Worm (Caenorhabditis elegans): ENCODE measurements around the gene C03A7.13.

Gene C03A7.13

DNA sequence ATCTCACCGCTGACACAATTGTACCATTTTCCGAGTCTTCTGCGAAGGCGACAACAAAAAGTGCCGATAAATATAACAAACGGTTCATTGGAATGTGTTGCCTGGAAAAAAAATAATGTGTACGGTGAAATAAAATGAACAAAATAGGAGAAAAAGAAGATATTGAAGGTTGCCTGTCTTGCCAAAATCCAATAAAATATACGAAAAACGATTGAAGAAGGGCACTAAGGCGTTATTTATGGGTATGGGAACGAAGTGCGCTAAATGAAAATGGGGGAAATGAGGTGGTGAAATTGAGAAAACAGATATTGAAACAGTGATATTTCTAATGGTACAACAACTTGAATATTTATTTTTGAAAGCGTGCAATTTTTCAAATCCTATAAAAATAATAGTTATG is 5.9 kb upstream of the C03A7.13 start, which contains the start of gene Y47A7.2:
Gene Y47A7.2, minus strand, starts transcription at position 101 of the 400 bp plus-strand sequence.
- no peak for TF ChIP-seq ceh-40 (GFP tag; IDR thresholded peaks at IDR 0.05)
- TF ChIP-seq B0019.2 (GFP tag; conservative IDR thresholded peaks at IDR 0.05), result no peak
- TF ChIP-seq ceh-58 (GFP tag; IDR thresholded peaks at IDR 0.05), result no peak
- TF ChIP-seq Y53F4B.3 (GFP tag; IDR thresholded peaks at IDR 0.05), result no peak
- no peak for TF ChIP-seq rpc-1 (optimal IDR thresholded peaks at IDR 0.05)
- no peak for TF ChIP-seq rpc-1 (tag; optimal IDR thresholded peaks at IDR 0.05)
- TF ChIP-seq mcd-1 (GFP tag; IDR thresholded peaks at IDR 0.05), result no peak
- TF ChIP-seq C17E4.6 (GFP tag; IDR thresholded peaks at IDR 0.05), result no peak
- no peak for TF ChIP-seq F52B5.7 (tag; optimal IDR thresholded peaks at IDR 0.05)
- TF ChIP-seq nhr-90 (tag; optimal IDR thresholded peaks at IDR 0.05), result no peak
- no peak for TF ChIP-seq ztf-18 (tag; optimal IDR thresholded peaks at IDR 0.05)
- TF ChIP-seq sea-2 (GFP tag; IDR thresholded peaks at IDR 0.05), result no peak
- no peak for TF ChIP-seq nfya-1 (tag; optimal IDR thresholded peaks at IDR 0.05; ENCODE audit: borderline replicate concordance, insufficient read depth)
- no peak for TF ChIP-seq cebp-2 (GFP tag; IDR thresholded peaks at IDR 0.05)
- TF ChIP-seq pbrm-1 (GFP tag; IDR thresholded peaks at IDR 0.05), result no peak
- TF ChIP-seq F23B12.7 (tag; optimal IDR thresholded peaks at IDR 0.05; ENCODE audit: insufficient read depth), result no peak

DNA sequence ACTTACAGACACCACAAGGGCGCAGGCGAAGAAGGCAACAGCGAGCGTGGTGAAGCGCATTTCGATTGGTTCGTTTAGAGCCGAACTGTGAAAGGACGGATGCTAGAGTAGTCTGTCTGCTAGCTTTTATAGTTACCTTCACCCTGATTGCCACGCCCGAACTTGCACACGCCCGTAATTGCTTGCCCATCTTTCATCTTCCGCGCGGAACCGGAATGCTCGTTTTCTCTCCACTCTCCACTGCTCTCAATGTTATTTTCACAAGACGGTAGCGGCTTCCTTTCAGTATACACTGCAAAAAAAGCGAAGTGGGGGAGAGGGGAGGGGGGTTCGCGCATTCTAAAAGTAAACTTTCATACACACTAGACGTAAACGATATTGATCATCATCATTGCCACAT is 2.2 kb upstream of the C03A7.13 start, which contains the start of gene abu-8:
Gene abu-8, minus strand, starts transcription at position 101 of the 400 bp plus-strand sequence.
- TF ChIP-seq K12H6.12 (tag; optimal IDR thresholded peaks at IDR 0.05), result no peak
- TF ChIP-seq ztf-3 (GFP tag; optimal IDR thresholded peaks at IDR 0.05), result no peak
- no peak for TF ChIP-seq madf-3 (GFP tag; IDR thresholded peaks at IDR 0.05)
- TF ChIP-seq C17E4.6 (GFP tag; IDR thresholded peaks at IDR 0.05), result no peak
- TF ChIP-seq ccch-3 (GFP tag; optimal IDR thresholded peaks at IDR 0.05), result no peak
- TF ChIP-seq C06A6.2 (GFP tag; conservative IDR thresholded peaks at IDR 0.05), result no peak
- no peak for TF ChIP-seq nfya-2 (GFP tag; IDR thresholded peaks at IDR 0.05)
- TF ChIP-seq sea-2 (GFP tag; IDR thresholded peaks at IDR 0.05), result no peak
- TF ChIP-seq hlh-12 (tag; optimal IDR thresholded peaks at IDR 0.05), result no peak
- no peak for TF ChIP-seq ekl-4 (GFP tag; IDR thresholded peaks at IDR 0.05)
- TF ChIP-seq ets-4 (GFP tag; optimal IDR thresholded peaks at IDR 0.05), result no peak
- no peak for TF ChIP-seq snpc-1.1 (tag; optimal IDR thresholded peaks at IDR 0.05; ENCODE audit: insufficient read depth)
- TF ChIP-seq ceh-79 (tag; optimal IDR thresholded peaks at IDR 0.05), result no peak
- TF ChIP-seq nfyb-1 (GFP tag; IDR thresholded peaks at IDR 0.05), result no peak
- TF ChIP-seq cebp-2 (GFP tag; IDR thresholded peaks at IDR 0.05), result no peak

DNA sequence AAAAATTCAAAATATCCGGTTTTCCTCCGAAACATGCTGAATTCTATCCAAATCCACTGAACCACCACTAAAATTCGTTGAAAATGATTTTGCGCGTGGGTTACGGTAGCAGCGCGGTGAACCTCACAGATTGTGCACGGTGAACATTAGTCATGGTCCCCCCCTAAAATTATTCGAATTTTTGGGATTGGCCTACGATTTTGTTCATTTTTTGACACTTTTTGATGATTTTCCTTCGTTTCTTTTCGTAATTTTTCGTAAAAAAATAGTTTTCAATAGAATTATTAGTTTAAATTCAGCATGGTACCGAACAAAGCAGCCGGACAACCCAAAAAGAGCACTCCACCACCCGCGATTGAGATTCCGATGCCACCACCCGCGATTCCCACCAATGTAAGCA is 10.7 kb downstream of the C03A7.13 start, which contains the start of gene C03A7.2:
Gene C03A7.2, plus strand, starts transcription at position 301 of the 400 bp plus-strand sequence.
- TF ChIP-seq nfya-2 (GFP tag; IDR thresholded peaks at IDR 0.05) (no peak), akir-1 (GFP tag; optimal IDR thresholded peaks at IDR 0.05) (no peak), F57C9.4 (tag; optimal IDR thresholded peaks at IDR 0.05) (no peak), efl-1 (GFP tag; optimal IDR thresholded peaks at IDR 0.05) (no peak), hmg-20 (GFP tag; IDR thresholded peaks at IDR 0.05) (no peak), F52B5.7 (tag; optimal IDR thresholded peaks at IDR 0.05) (no peak), nhr-80 (tag; optimal IDR thresholded peaks at IDR 0.05) (no peak), snpc-1.1 (tag; optimal IDR thresholded peaks at IDR 0.05; ENCODE audit: insufficient read depth) (no peak), F55B11.4 (tag; optimal IDR thresholded peaks at IDR 0.05; ENCODE audit: borderline replicate concordance, insufficient read depth) (no peak), Y95B8A.8 (GFP tag; IDR thresholded peaks at IDR 0.05) (no peak), nfya-1 (tag; optimal IDR thresholded peaks at IDR 0.05; ENCODE audit: borderline replicate concordance, insufficient read depth) (no peak), ceh-79 (tag; optimal IDR thresholded peaks at IDR 0.05) (no peak), F10E7.11 (tag; optimal IDR thresholded peaks at IDR 0.05) (no peak), mxl-1 (tag; optimal IDR thresholded peaks at IDR 0.05) (no peak), him-1 (tag; optimal IDR thresholded peaks at IDR 0.05) (no peak), nhr-179 (tag; optimal IDR thresholded peaks at IDR 0.05) (no peak), nfyb-1 (GFP tag; IDR thresholded peaks at IDR 0.05) (no peak), ets-4 (GFP tag; optimal IDR thresholded peaks at IDR 0.05) (no peak), F23B12.7 (tag; optimal IDR thresholded peaks at IDR 0.05; ENCODE audit: insufficient read depth) (no peak), egrh-3 (GFP tag; IDR thresholded peaks at IDR 0.05) (no peak)

Measured in whole organism, young adult.